Worm (Caenorhabditis elegans) whole organism, young adult: ENCODE measurements around the gene F11E6.4.

ENCODE experiments used
- D2030.7 ChIP-seq: fragments of 200-800 bp; sonication (Bioruptor generic); IDR thresholded peaks from 2 replicates; pipeline ENCODE4 v1.3.6; 2022; ENCODE audit warnings: missing genetic modification reagents, missing genetic modification characterization, missing compliant biosample characterization
- F10E7.11 ChIP-seq: sonication (generic microtip); optimal IDR thresholded peaks from 2 replicates; lab custom pipeline; 2017; ENCODE audit warnings: mild to moderate bottlenecking, missing genetic modification characterization, moderate library complexity, missing compliant biosample characterization
- F52B5.7 ChIP-seq: sonication (generic microtip); optimal IDR thresholded peaks from 2 replicates; lab custom pipeline; 2016; ENCODE audit warnings: mild to moderate bottlenecking, missing genetic modification characterization, missing compliant biosample characterization
- F55B11.4 ChIP-seq: sonication (generic microtip); optimal IDR thresholded peaks from 2 replicates; lab custom pipeline; 2016; ENCODE audit warnings: missing compliant biosample characterization, missing genetic modification characterization, borderline replicate concordance; ENCODE audit not compliant: insufficient read depth
- F57A8.1 ChIP-seq: fragments of 200-800 bp; sonication (Bioruptor generic); optimal IDR thresholded peaks from 2 replicates; lab custom pipeline; 2018; ENCODE audit warnings: mild to moderate bottlenecking, missing genetic modification characterization, moderate library complexity, missing compliant biosample characterization
- T26A5.8 ChIP-seq: sonication (generic microtip); optimal IDR thresholded peaks from 2 replicates; lab custom pipeline; 2016; ENCODE audit warnings: missing genetic modification characterization, missing compliant biosample characterization
- Y53F4B.3 ChIP-seq: fragments of 200-800 bp; sonication (Bioruptor generic); IDR thresholded peaks from 2 replicates; pipeline ENCODE4 v1.3.6; 2022; ENCODE audit warnings: missing genetic modification reagents, missing genetic modification characterization, missing compliant biosample characterization
- Y95B8A.8 ChIP-seq: fragments of 200-800 bp; sonication (Bioruptor generic); IDR thresholded peaks from 2 replicates; pipeline ENCODE4 v1.3.6; 2022; ENCODE audit warnings: missing genetic modification reagents, missing genetic modification characterization, missing compliant biosample characterization
- attf-6 ChIP-seq: fragments of 200-800 bp; sonication (Bioruptor generic); IDR thresholded peaks from 2 replicates; pipeline ENCODE4 v1.3.6; 2022; ENCODE audit warnings: missing genetic modification reagents, missing genetic modification characterization, missing compliant biosample characterization
- cebp-1 ChIP-seq, 2 experiments: fragments of 200-800 bp in 1 of 2; sonication (Bioruptor generic) in 1 of 2; sonication (generic microtip) in 1 of 2; IDR thresholded peaks in 1 of 2; optimal IDR thresholded peaks in 1 of 2; 2 replicates each; pipeline versions ENCODE4 v1.3.6 to Lab custom; 2017 to 2022; ENCODE audit warnings: missing compliant biosample characterization in 2 of 2, missing genetic modification characterization in 2 of 2, mild to moderate bottlenecking in 1 of 2, missing genetic modification reagents in 1 of 2, moderate library complexity in 1 of 2
- chd-7 ChIP-seq: sonication (generic microtip); optimal IDR thresholded peaks from 2 replicates; lab custom pipeline; 2016; ENCODE audit warnings: mild to moderate bottlenecking, missing genetic modification characterization, moderate library complexity, missing compliant biosample characterization
- efl-1 ChIP-seq: fragments of 150-350 bp; optimal IDR thresholded peaks from 2 replicates; lab custom pipeline; 2014; ENCODE audit warnings: missing biosample characterization, missing genetic modification reagents, missing genetic modification characterization
- egl-18 ChIP-seq: fragments of 200-800 bp; sonication (Bioruptor generic); IDR thresholded peaks from 2 replicates; pipeline ENCODE4 v1.3.6; 2022; ENCODE audit warnings: missing genetic modification reagents, missing genetic modification characterization, missing compliant biosample characterization
- hmg-1.2 ChIP-seq: fragments of 200-800 bp; sonication (Bioruptor generic); IDR thresholded peaks from 2 replicates; pipeline ENCODE4 v1.3.6; 2022; ENCODE audit warnings: missing genetic modification reagents, missing genetic modification characterization, missing compliant biosample characterization
- hsf-1 ChIP-seq: fragments of 200-800 bp; sonication (Bioruptor generic); IDR thresholded peaks from 2 replicates; pipeline ENCODE4 v1.3.6; 2022; ENCODE audit warnings: missing genetic modification reagents, missing genetic modification characterization, missing compliant biosample characterization
- let-526 ChIP-seq: fragments of 200-800 bp; sonication (Bioruptor generic); IDR thresholded peaks from 2 replicates; pipeline ENCODE4 v1.3.6; 2022; ENCODE audit warnings: missing genetic modification reagents, missing genetic modification characterization, missing compliant biosample characterization
- lin-40 ChIP-seq: sonication (generic microtip); optimal IDR thresholded peaks from 2 replicates; lab custom pipeline; 2016; ENCODE audit warnings: missing genetic modification characterization, mild to moderate bottlenecking, missing compliant biosample characterization, missing genotype, missing genetic modification reagents
- lin-54 ChIP-seq: fragments of 200-800 bp; sonication (Bioruptor generic); optimal IDR thresholded peaks from 2 replicates; lab custom pipeline; 2018; ENCODE audit warnings: mild to moderate bottlenecking, missing genetic modification characterization, missing compliant biosample characterization
- madf-10 ChIP-seq: sonication (generic microtip); optimal IDR thresholded peaks from 2 replicates; lab custom pipeline; 2016; ENCODE audit warnings: mild to moderate bottlenecking, missing genetic modification characterization, missing compliant biosample characterization
- mcd-1 ChIP-seq: fragments of 200-800 bp; sonication (Bioruptor generic); IDR thresholded peaks from 2 replicates; pipeline ENCODE4 v1.3.6; 2022; ENCODE audit warnings: missing genetic modification reagents, missing genetic modification characterization, missing compliant biosample characterization
- nfya-1 ChIP-seq: sonication (generic microtip); optimal IDR thresholded peaks from 2 replicates; lab custom pipeline; 2017; ENCODE audit warnings: antibody characterized with exemption, missing compliant biosample characterization, missing genetic modification characterization, borderline replicate concordance; ENCODE audit not compliant: insufficient read depth
- nfya-2 ChIP-seq: fragments of 200-800 bp; sonication (Bioruptor generic); IDR thresholded peaks from 2 replicates; pipeline ENCODE4 v1.3.6; 2022; ENCODE audit warnings: missing genetic modification reagents, missing genetic modification characterization, missing compliant biosample characterization
- nhr-179 ChIP-seq: sonication (generic microtip); optimal IDR thresholded peaks from 2 replicates; lab custom pipeline; 2016; ENCODE audit warnings: mild to moderate bottlenecking, missing genetic modification characterization, missing compliant biosample characterization
- nhr-80 ChIP-seq: sonication (generic microtip); optimal IDR thresholded peaks from 2 replicates; lab custom pipeline; 2016; ENCODE audit warnings: missing genetic modification characterization, missing compliant biosample characterization
- nhr-90 ChIP-seq: sonication (generic microtip); optimal IDR thresholded peaks from 2 replicates; lab custom pipeline; 2016; ENCODE audit warnings: missing genotype, mild to moderate bottlenecking, missing genetic modification characterization, missing compliant biosample characterization
- rec-8 ChIP-seq, 2 experiments: sonication (generic microtip); optimal IDR thresholded peaks; 2 replicates each; lab custom pipeline; 2016; ENCODE audit warnings: mild to moderate bottlenecking in 2 of 2, missing genetic modification characterization in 2 of 2, missing genetic modification reagents in 2 of 2, missing genotype in 2 of 2, missing biosample characterization in 1 of 2, missing compliant biosample characterization in 1 of 2, moderate library complexity in 1 of 2
- sea-2 ChIP-seq: fragments of 200-800 bp; sonication (Bioruptor generic); IDR thresholded peaks from 2 replicates; pipeline ENCODE4 v1.3.6; 2022; ENCODE audit warnings: missing genetic modification characterization, missing compliant biosample characterization
- snpc-1.1 ChIP-seq: sonication (generic microtip); optimal IDR thresholded peaks from 2 replicates; lab custom pipeline; 2017; ENCODE audit warnings: missing genetic modification characterization, mild to moderate bottlenecking, missing compliant biosample characterization, antibody characterized with exemption, moderate library complexity, missing genotype, missing genetic modification reagents; ENCODE audit not compliant: insufficient read depth
- somi-1 ChIP-seq: fragments of 200-800 bp; sonication (Bioruptor generic); optimal IDR thresholded peaks from 2 replicates; lab custom pipeline; 2018; ENCODE audit warnings: mild to moderate bottlenecking, missing genetic modification characterization, missing compliant biosample characterization
- tbx-9 ChIP-seq: sonication (generic microtip); optimal IDR thresholded peaks from 2 replicates; lab custom pipeline; 2016; ENCODE audit warnings: borderline replicate concordance, missing genetic modification characterization, inconsistent platforms, missing compliant biosample characterization
- unc-130 ChIP-seq: sonication (generic microtip); optimal IDR thresholded peaks from 2 replicates; lab custom pipeline; 2016; ENCODE audit warnings: missing genetic modification reagents, missing genetic modification characterization, missing compliant biosample characterization
- unc-62 ChIP-seq: fragments of 150-350 bp; optimal IDR thresholded peaks from 2 replicates; lab custom pipeline; 2014; ENCODE audit warnings: missing biosample characterization, missing genetic modification reagents, missing genetic modification characterization
- zfh-2 ChIP-seq: fragments of 200-800 bp; sonication (Bioruptor generic); conservative IDR thresholded peaks from 2 replicates; pipeline ENCODE4 v1.3.6; 2022; ENCODE audit warnings: missing genetic modification reagents, missing genetic modification characterization, missing compliant biosample characterization
- zim-3 ChIP-seq: sonication (generic microtip); optimal IDR thresholded peaks from 2 replicates; lab custom pipeline; 2017; ENCODE audit warnings: mild to moderate bottlenecking, missing genetic modification characterization, moderate library complexity, missing compliant biosample characterization
- ztf-18 ChIP-seq: sonication (generic microtip); optimal IDR thresholded peaks from 2 replicates; lab custom pipeline; 2016; ENCODE audit warnings: missing genotype, mild to moderate bottlenecking, missing genetic modification characterization, missing compliant biosample characterization
- ztf-26 ChIP-seq: sonication (generic microtip); optimal IDR thresholded peaks from 2 replicates; lab custom pipeline; 2017; ENCODE audit warnings: missing genetic modification characterization, missing compliant biosample characterization
- ztf-28 ChIP-seq: fragments of 200-800 bp; sonication (Bioruptor generic); IDR thresholded peaks from 2 replicates; pipeline ENCODE4 v1.3.6; 2022; ENCODE audit warnings: missing genetic modification reagents, missing genetic modification characterization, missing compliant biosample characterization
- ztf-6 ChIP-seq: fragments of 200-800 bp; sonication (Bioruptor generic); IDR thresholded peaks from 2 replicates; pipeline ENCODE4 v1.3.6; 2022; ENCODE audit warnings: missing genetic modification reagents, missing genetic modification characterization, missing compliant biosample characterization

The F11E6.4 gene

ce11 chrIV:17461222-17461707 is 8.9 kb downstream of the F11E6.4 start, which contains the start of gene rif-1.1 (continued):
- TF ChIP-seq efl-1 (peak; percentile 96), F57A8.1 (GFP tag; lab: Kevin White, UChicago) (no peak), chd-7 (no peak), T26A5.8 (tag; lab: Kevin White, UChicago) (no peak), ztf-18 (tag; lab: Kevin White, UChicago) (no peak), ztf-28 (GFP tag; lab: Robert Waterston, UW) (no peak), cebp-1 (GFP tag; IDR thresholded peaks at IDR 0.05; lab: Robert Waterston, UW) (no peak), cebp-1 (tag; optimal IDR thresholded peaks at IDR 0.05; lab: Kevin White, UChicago) (no peak), D2030.7 (peak; percentile 96), F10E7.11 (no peak), madf-10 (tag; lab: Kevin White, UChicago) (no peak), somi-1 (GFP tag; lab: Kevin White, UChicago) (no peak), nfya-2 (no peak), egl-18 (GFP tag; lab: Robert Waterston, UW) (no peak), F55B11.4 (tag; lab: Kevin White, UChicago) (no peak), Y95B8A.8 (GFP tag; lab: Robert Waterston, UW) (peak; percentile 53; the same call in 1 of the 2 replicates), unc-130 (GFP tag; lab: Kevin White, UChicago) (peak; percentile 56), nfya-1 (tag; lab: Kevin White, UChicago) (no peak), nhr-179 (tag; lab: Kevin White, UChicago) (no peak), mcd-1 (peak; percentile 60), zim-3 (no peak), sea-2 (GFP tag; lab: Robert Waterston, UW) (no peak), unc-62 (GFP tag; lab: Kevin White, UChicago) (no peak), ztf-6 (GFP tag; lab: Robert Waterston, UW) (no peak), F52B5.7 (no peak), ztf-26 (tag; lab: Kevin White, UChicago) (no peak), lin-54 (peak; percentile 88), attf-6 (GFP tag; lab: Robert Waterston, UW) (peak; percentile 87), lin-40 (no peak), zfh-2 (GFP tag; lab: Robert Waterston, UW) (no peak), nhr-80 (tag; lab: Kevin White, UChicago) (peak; percentile 1), rec-8 (tag; optimal IDR thresholded peaks at IDR 0.05; lab: Kevin White, UChicago) (no peak), hmg-1.2 (GFP tag; lab: Robert Waterston, UW) (peak; percentile 45; the same call in 1 of the 2 replicates), nhr-90 (tag; lab: Kevin White, UChicago) (no peak), hsf-1 (GFP tag; lab: Robert Waterston, UW) (peak; percentile 76), snpc-1.1 (tag; lab: Kevin White, UChicago) (no peak), tbx-9 (tag; lab: Kevin White, UChicago) (no peak), Y53F4B.3 (no peak)

ce11 chrIV:17453996-17454395 is 16.2 kb downstream of the F11E6.4 start:
- TF ChIP-seq let-526 (GFP tag; lab: Robert Waterston, UW), result no peak
- no peak for TF ChIP-seq unc-130 (GFP tag; lab: Kevin White, UChicago)
